Fruit fly (Drosophila melanogaster) whole organism, wandering third instar larva: Measurements from ENCODE around the gene CG6652.

Source experiments
- Abd-B ChIP-seq: fragments of >200 bp; optimal IDR thresholded peaks from 2 replicates; lab custom pipeline; 2017; ENCODE audit warnings: missing biosample characterization, missing genetic modification characterization
- CG32264 ChIP-seq: fragments of 200-800 bp; sonication (Bioruptor generic); optimal IDR thresholded peaks from 2 replicates; lab custom pipeline; 2016; ENCODE audit warnings: missing biosample characterization, missing genetic modification characterization
- CG9705 ChIP-seq: fragments of 200-800 bp; sonication (Bioruptor generic); optimal IDR thresholded peaks from 2 replicates; lab custom pipeline; 2018; ENCODE audit warnings: missing biosample characterization, mild to moderate bottlenecking, missing genetic modification characterization
- CrebA ChIP-seq: fragments of 200-800 bp; sonication (Bioruptor generic); optimal IDR thresholded peaks from 2 replicates; lab custom pipeline; 2016; ENCODE audit warnings: missing biosample characterization, mild to moderate bottlenecking, missing genetic modification characterization, borderline replicate concordance
- Dif ChIP-seq: fragments of 200-275, 200-300 bp; sonication (Bioruptor generic); optimal IDR thresholded peaks from 2 replicates; lab custom pipeline; 2018; ENCODE audit warnings: missing biosample characterization, missing genetic modification characterization; ENCODE audit not compliant: partially characterized antibody
- GATAd ChIP-seq: sonication (Bioruptor generic); optimal IDR thresholded peaks from 2 replicates; lab custom pipeline; 2016; ENCODE audit warnings: missing biosample characterization, missing genetic modification characterization
- HLH106 ChIP-seq: fragments of 200-800 bp; optimal IDR thresholded peaks from 3 replicates; lab custom pipeline; 2019; ENCODE audit warnings: missing biosample characterization, mild to moderate bottlenecking, missing genetic modification characterization, moderate library complexity
- Hnf4 ChIP-seq: fragments of 200-800 bp; sonication (Bioruptor generic); optimal IDR thresholded peaks from 2 replicates; lab custom pipeline; 2016; ENCODE audit warnings: missing biosample characterization, mild to moderate bottlenecking, missing genetic modification characterization
- Hr78 ChIP-seq: fragments of >200 bp; optimal IDR thresholded peaks from 2 replicates; lab custom pipeline; 2017; ENCODE audit warnings: missing biosample characterization, missing genetic modification characterization
- Hr83 ChIP-seq: fragments of 200-300 bp; sonication (Bioruptor generic); optimal IDR thresholded peaks from 2 replicates; lab custom pipeline; 2016; ENCODE audit warnings: missing biosample characterization, mild to moderate bottlenecking, missing genetic modification characterization, moderate library complexity; ENCODE audit not compliant: poor library complexity, severe bottlenecking
- Mio ChIP-seq: sonication (Bioruptor generic); optimal IDR thresholded peaks from 2 replicates; lab custom pipeline; 2016; ENCODE audit warnings: missing biosample characterization, missing genetic modification characterization
- Myc ChIP-seq: fragments of >200 bp; optimal IDR thresholded peaks from 2 replicates; lab custom pipeline; 2017
- N ChIP-seq: fragments of >200 bp; optimal IDR thresholded peaks from 2 replicates; lab custom pipeline; 2018; ENCODE audit warnings: missing biosample characterization, missing external identifiers, missing genetic modification characterization
- OdsH ChIP-seq: fragments of 200-800 bp; sonication (Bioruptor generic); optimal IDR thresholded peaks from 2 replicates; lab custom pipeline; 2016; ENCODE audit warnings: missing biosample characterization, mild to moderate bottlenecking, missing genetic modification characterization
- Rel ChIP-seq, 2 experiments: fragments of 200-800 bp; sonication (Bioruptor generic) in 1 of 2; optimal IDR thresholded peaks; 2 replicates in 1 of 2; 3 replicates in 1 of 2; lab custom pipeline; 2016 to 2019; ENCODE audit warnings: mild to moderate bottlenecking in 2 of 2, missing biosample characterization in 2 of 2, missing genetic modification characterization in 2 of 2, moderate library complexity in 1 of 2
- Sp1 ChIP-seq: fragments of 200-800 bp; sonication (Bioruptor generic); optimal IDR thresholded peaks from 3 replicates; lab custom pipeline; 2019; ENCODE audit warnings: missing biosample characterization, mild to moderate bottlenecking, missing genetic modification characterization, moderate library complexity
- Vsx2 ChIP-seq: fragments of 200-300, 225-300 bp; sonication (Bioruptor generic); optimal IDR thresholded peaks from 2 replicates; lab custom pipeline; 2018; ENCODE audit warnings: missing biosample characterization, missing genetic modification characterization; ENCODE audit not compliant: partially characterized antibody
- br ChIP-seq: fragments of 200-800 bp; sonication (Bioruptor generic); optimal IDR thresholded peaks from 2 replicates; lab custom pipeline; 2016; ENCODE audit warnings: missing biosample characterization, missing genetic modification characterization
- brk ChIP-seq: fragments of 200-800 bp; sonication (Bioruptor generic); optimal IDR thresholded peaks from 2 replicates; lab custom pipeline; 2016; ENCODE audit warnings: missing biosample characterization, mild to moderate bottlenecking, missing genetic modification characterization
- dl ChIP-seq, 2 experiments: fragments of 175-275, 200-275 bp in 1 of 2; fragments of 200-275 bp in 1 of 2; sonication (Bioruptor generic); optimal IDR thresholded peaks; lab custom pipeline; 2018; ENCODE audit warnings: mild to moderate bottlenecking in 2 of 2, missing biosample characterization in 2 of 2, missing genetic modification characterization in 2 of 2, moderate library complexity in 2 of 2; ENCODE audit not compliant: partially characterized antibody in 2 of 2, insufficient read depth in 1 of 2
- dmrt93B ChIP-seq: fragments of 200-800 bp; sonication (Bioruptor generic); optimal IDR thresholded peaks from 2 replicates; lab custom pipeline; 2018; ENCODE audit warnings: missing biosample characterization, mild to moderate bottlenecking, missing genetic modification characterization
- dsf ChIP-seq: sonication (Bioruptor generic); optimal IDR thresholded peaks from 2 replicates; lab custom pipeline; 2016; ENCODE audit warnings: missing biosample characterization, missing genetic modification characterization, borderline replicate concordance
- ey ChIP-seq: fragments of 200-800 bp; sonication (Bioruptor generic); optimal IDR thresholded peaks from 2 replicates; lab custom pipeline; 2016; ENCODE audit warnings: missing biosample characterization, missing genetic modification characterization
- foxo ChIP-seq, 2 experiments: fragments of 200-800 bp; sonication (Bioruptor generic); optimal IDR thresholded peaks; 2 replicates in 1 of 2; 3 replicates in 1 of 2; lab custom pipeline; 2016 to 2017; ENCODE audit warnings: missing biosample characterization in 2 of 2, missing genetic modification characterization in 2 of 2
- fru ChIP-seq: fragments of 200-800 bp; sonication (Bioruptor generic); optimal IDR thresholded peaks from 3 replicates; lab custom pipeline; 2016; ENCODE audit warnings: missing biosample characterization, mild to moderate bottlenecking, missing genetic modification characterization
- h ChIP-seq: fragments of 200-800 bp; sonication (Bioruptor generic); optimal IDR thresholded peaks from 3 replicates; lab custom pipeline; 2016; ENCODE audit warnings: missing biosample characterization, mild to moderate bottlenecking, missing genetic modification characterization
- jim ChIP-seq: fragments of 175-275, 200-325 bp; sonication (Bioruptor generic); optimal IDR thresholded peaks from 2 replicates; lab custom pipeline; 2016; ENCODE audit warnings: missing biosample characterization, mild to moderate bottlenecking, missing genetic modification characterization
- lola ChIP-seq: fragments of >200 bp; optimal IDR thresholded peaks from 2 replicates; lab custom pipeline; 2017; ENCODE audit warnings: missing biosample characterization, missing genetic modification characterization
- pan ChIP-seq: fragments of >200 bp; optimal IDR thresholded peaks from 2 replicates; lab custom pipeline; 2017
- psq ChIP-seq: fragments of 200-800 bp; sonication (Bioruptor generic); optimal IDR thresholded peaks from 3 replicates; lab custom pipeline; 2017; ENCODE audit warnings: missing biosample characterization, mild to moderate bottlenecking, missing genetic modification characterization, moderate library complexity
- rgr ChIP-seq: fragments of 200-800 bp; sonication (Bioruptor generic); optimal IDR thresholded peaks from 3 replicates; lab custom pipeline; 2016; ENCODE audit warnings: missing biosample characterization, mild to moderate bottlenecking, missing genetic modification characterization
- sage ChIP-seq: fragments of 200-800 bp; sonication (Bioruptor generic); optimal IDR thresholded peaks from 2 replicates; lab custom pipeline; 2016; ENCODE audit warnings: missing biosample characterization, mild to moderate bottlenecking, missing genetic modification characterization
- sv ChIP-seq: fragments of 200-800 bp; sonication (Bioruptor generic); optimal IDR thresholded peaks from 3 replicates; lab custom pipeline; 2016; ENCODE audit warnings: missing biosample characterization, missing genetic modification characterization
- tai ChIP-seq: sonication (Bioruptor generic); optimal IDR thresholded peaks from 2 replicates; lab custom pipeline; 2016; ENCODE audit warnings: missing biosample characterization, missing genetic modification characterization
- usp ChIP-seq: fragments of >200 bp; optimal IDR thresholded peaks from 2 replicates; lab custom pipeline; 2017; ENCODE audit warnings: missing biosample characterization, missing genetic modification characterization
- woc ChIP-seq: sonication (Bioruptor generic); optimal IDR thresholded peaks from 2 replicates; lab custom pipeline; 2016; ENCODE audit warnings: missing biosample characterization, mild to moderate bottlenecking, missing genetic modification characterization

Gene CG6652

dm6 chr3L:16981114-16981648 is 41.5 kb downstream of the CG6652 start (continued):
- TF ChIP-seq Rel (GFP tag; optimal IDR thresholded peaks at IDR 0.05; lab: Kevin White, UChicago), result no peak
- TF ChIP-seq Rel (tag; optimal IDR thresholded peaks at IDR 0.05; lab: Kevin White, UChicago), result peak; percentile 35
- TF ChIP-seq CG9705, result no peak
- no peak for TF ChIP-seq Vsx2 (GFP tag; lab: Kevin White, UChicago)
- TF ChIP-seq woc, result no peak
- TF ChIP-seq sv (GFP tag; lab: Kevin White, UChicago), result no peak
- TF ChIP-seq OdsH, result peak; percentile 3
- no peak for TF ChIP-seq Hnf4 (GFP tag; lab: Kevin White, UChicago)
- TF ChIP-seq Myc (lab: Kevin White, UChicago), result peak; percentile 81
- no peak for TF ChIP-seq jim (GFP tag; lab: Kevin White, UChicago)
- TF ChIP-seq h, result peak; percentile 73

dm6 chr3L:16978406-16978805 is 44.2 kb downstream of the CG6652 start:
- TF ChIP-seq foxo (GFP tag; optimal IDR thresholded peaks at IDR 0.05; lab: Kevin White, UChicago) (no peak), CG9705 (no peak), h (no peak), brk (GFP tag; lab: Kevin White, UChicago) (no peak), sage (GFP tag; lab: Kevin White, UChicago) (no peak), CG32264 (GFP tag; lab: Kevin White, UChicago) (no peak), Vsx2 (GFP tag; lab: Kevin White, UChicago) (no peak), Abd-B (GFP tag; lab: Kevin White, UChicago) (no peak), lola (GFP tag; lab: Kevin White, UChicago) (no peak), Dif (GFP tag; lab: Kevin White, UChicago) (no peak), Hr78 (GFP tag; lab: Kevin White, UChicago) (no peak), ey (GFP tag; lab: Kevin White, UChicago) (no peak), usp (no peak), N (GFP tag; lab: Kevin White, UChicago) (no peak)

DNA sequence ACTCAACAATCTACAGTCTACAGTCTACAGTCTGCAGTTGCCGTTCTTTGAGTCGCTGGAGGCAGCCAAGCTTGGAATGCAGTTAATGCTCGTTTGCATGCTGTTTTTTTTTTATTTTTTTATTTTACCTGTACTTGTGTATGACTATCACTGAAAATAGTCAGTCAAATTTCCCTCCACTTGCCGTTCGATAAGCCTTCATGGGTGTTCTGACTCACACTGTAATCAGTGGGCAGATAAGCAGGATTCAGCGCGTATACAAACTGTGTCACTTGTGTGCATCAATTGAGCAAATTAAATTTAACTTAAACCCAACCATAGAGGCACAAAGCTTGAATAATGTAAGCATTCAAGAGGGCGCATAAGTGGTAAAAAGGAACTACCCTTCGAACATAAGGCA is 45.3 kb downstream of the CG6652 start:
- TF ChIP-seq psq (GFP tag; lab: Kevin White, UChicago) (no peak), dmrt93B (GFP tag; lab: Kevin White, UChicago) (no peak), dl (GFP tag; optimal IDR thresholded peaks at IDR 0.05; lab: Kevin White, UChicago; ENCODE audit: insufficient read depth in 1 of 2, partially characterized antibody in 2 of 2) (no peak), lola (GFP tag; lab: Kevin White, UChicago) (no peak), CrebA (GFP tag; lab: Kevin White, UChicago) (no peak), CG32264 (GFP tag; lab: Kevin White, UChicago) (no peak), rgr (no peak), foxo (GFP tag; optimal IDR thresholded peaks at IDR 0.05; lab: Kevin White, UChicago) (no peak), Rel (GFP tag; optimal IDR thresholded peaks at IDR 0.05; lab: Kevin White, UChicago) (no peak), Rel (tag; optimal IDR thresholded peaks at IDR 0.05; lab: Kevin White, UChicago) (no peak), Mio (no peak), pan (lab: Kevin White, UChicago) (no peak), fru (GFP tag; lab: Kevin White, UChicago) (no peak), Hr83 (GFP tag; lab: Kevin White, UChicago) (no peak), Sp1 (GFP tag; lab: Kevin White, UChicago) (no peak), h (no peak), Vsx2 (GFP tag; lab: Kevin White, UChicago) (no peak), woc (no peak), usp (no peak)

DNA sequence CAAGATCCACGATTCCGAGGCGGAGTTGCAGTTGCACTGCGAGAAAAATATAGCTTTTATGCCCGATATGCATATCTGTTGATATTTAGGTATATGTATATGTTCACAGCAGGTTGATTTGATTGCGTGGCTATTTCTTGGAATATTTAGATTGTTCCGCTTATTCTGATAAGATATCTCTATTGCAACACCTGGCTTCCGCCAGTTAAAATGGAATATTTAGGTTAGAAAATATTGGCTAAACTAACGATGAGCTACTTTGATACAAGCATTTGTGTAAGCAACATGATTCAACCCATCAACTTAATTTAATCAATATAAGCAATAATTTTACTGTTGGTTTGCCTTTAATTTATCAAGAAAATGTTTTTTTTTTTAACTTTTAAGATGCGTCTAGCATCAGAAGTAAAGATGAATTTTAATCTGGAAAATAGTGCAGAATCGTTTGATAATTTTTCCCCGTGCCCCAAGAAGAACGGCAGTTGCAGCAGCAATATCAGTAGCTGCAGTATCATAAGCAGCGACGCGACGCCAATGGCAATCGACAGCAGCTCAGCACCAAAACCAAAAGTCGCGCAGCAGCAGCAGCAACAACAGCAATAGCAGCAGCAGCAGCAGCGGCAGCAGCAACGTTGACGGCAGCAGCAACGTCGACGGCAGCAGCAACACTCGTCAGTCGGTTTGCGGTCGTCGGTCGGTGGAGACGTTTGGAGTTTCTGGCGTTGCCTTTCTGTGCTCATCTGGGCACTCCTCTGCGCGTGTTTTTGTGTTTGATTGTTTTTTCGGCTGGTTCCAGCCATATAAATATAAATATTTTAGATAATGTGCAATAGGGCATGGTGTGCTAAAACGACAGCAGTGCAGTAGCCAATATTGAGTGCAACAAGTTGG is 46.8 kb downstream of the CG6652 start:
- no peak for TF ChIP-seq Myc (lab: Kevin White, UChicago)
- no peak for TF ChIP-seq Mio
- no peak for TF ChIP-seq dsf (GFP tag; lab: Kevin White, UChicago)
- TF ChIP-seq Hr83 (GFP tag; lab: Kevin White, UChicago), result peak; percentile 18
- peak; percentile 50 for TF ChIP-seq OdsH
- TF ChIP-seq jim (GFP tag; lab: Kevin White, UChicago), result no peak
- peak; percentile 55 for TF ChIP-seq HLH106 (tag; lab: Kevin White, UChicago)
- TF ChIP-seq tai (GFP tag; lab: Kevin White, UChicago), result peak; percentile 33
- peak; percentile 19 for TF ChIP-seq CG9705
- no peak for TF ChIP-seq GATAd (GFP tag; lab: Kevin White, UChicago)
- peak; percentile 80 for TF ChIP-seq psq (GFP tag; lab: Kevin White, UChicago)
- TF ChIP-seq sage (GFP tag; lab: Kevin White, UChicago), result no peak
- TF ChIP-seq Abd-B (GFP tag; lab: Kevin White, UChicago), result no peak
- TF ChIP-seq fru (GFP tag; lab: Kevin White, UChicago), result peak; percentile 72
- TF ChIP-seq Hr78 (GFP tag; lab: Kevin White, UChicago), result no peak
- no peak for TF ChIP-seq usp
- TF ChIP-seq br (GFP tag; lab: Kevin White, UChicago), result peak; percentile 62
- peak; percentile 43 for TF ChIP-seq h
- TF ChIP-seq Vsx2 (GFP tag; lab: Kevin White, UChicago), result no peak
- TF ChIP-seq ey (GFP tag; lab: Kevin White, UChicago), result peak; percentile 58
- no peak for TF ChIP-seq lola (GFP tag; lab: Kevin White, UChicago)
- no peak for TF ChIP-seq Rel (GFP tag; optimal IDR thresholded peaks at IDR 0.05; lab: Kevin White, UChicago)
- TF ChIP-seq Rel (tag; optimal IDR thresholded peaks at IDR 0.05; lab: Kevin White, UChicago), result no peak
- peak in 1 of 2 experiments; percentile 68 for TF ChIP-seq foxo (GFP tag; optimal IDR thresholded peaks at IDR 0.05; lab: Kevin White, UChicago)
- peak; percentile 54 for TF ChIP-seq dmrt93B (GFP tag; lab: Kevin White, UChicago)
- TF ChIP-seq sv (GFP tag; lab: Kevin White, UChicago), result no peak
- peak; percentile 69 for TF ChIP-seq woc
- TF ChIP-seq CrebA (GFP tag; lab: Kevin White, UChicago), result no peak
